Fruit fly (Drosophila melanogaster): Measurements from ENCODE around the gene HLH4C.

dm6 chrX:4691226-4691625 lies 44.0 kb upstream of the HLH4C start:
- TF ChIP-seq Myc (optimal IDR thresholded peaks at IDR 0.05) (no peak), CG9705 (GFP tag; optimal IDR thresholded peaks at IDR 0.05) (no peak), pan (optimal IDR thresholded peaks at IDR 0.05) (no peak), br (GFP tag; optimal IDR thresholded peaks at IDR 0.05) (no peak), h (GFP tag; optimal IDR thresholded peaks at IDR 0.05) (no peak), Hr78 (GFP tag; optimal IDR thresholded peaks at IDR 0.05) (no peak), woc (GFP tag; optimal IDR thresholded peaks at IDR 0.05) (no peak), Hr83 (GFP tag; optimal IDR thresholded peaks at IDR 0.05; ENCODE audit: poor library complexity, severe bottlenecking) (no peak), usp (GFP tag; optimal IDR thresholded peaks at IDR 0.05) (no peak), Abd-B (GFP tag; optimal IDR thresholded peaks at IDR 0.05) (no peak), Hnf4 (GFP tag; optimal IDR thresholded peaks at IDR 0.05) (no peak), psq (GFP tag; optimal IDR thresholded peaks at IDR 0.05) (no peak), foxo (GFP tag; optimal IDR thresholded peaks at IDR 0.05) (peak in 1 of 2 experiments; percentile 19), Sp1 (GFP tag; optimal IDR thresholded peaks at IDR 0.05) (peak; percentile 1)
